Worm (Caenorhabditis elegans) whole organism, late embryonic: ENCODE data around the gene B0303.16.

ENCODE experiments used
- F13H6.1 ChIP-seq: sonication (generic microtip); optimal IDR thresholded peaks from 2 replicates; lab custom pipeline; 2016; ENCODE audit warnings: missing genetic modification characterization, missing compliant biosample characterization
- K09A11.1 ChIP-seq: sonication (generic microtip); optimal IDR thresholded peaks from 2 replicates; lab custom pipeline; 2017; ENCODE audit warnings: antibody characterized with exemption, mild to moderate bottlenecking, missing genetic modification characterization, missing compliant biosample characterization; ENCODE audit not compliant: insufficient read depth
- T23F11.4 ChIP-seq: fragments of 200-800 bp; sonication (Bioruptor generic); optimal IDR thresholded peaks from 2 replicates; lab custom pipeline; 2018; ENCODE audit warnings: mild to moderate bottlenecking, missing genetic modification characterization, missing compliant biosample characterization
- ama-1 ChIP-seq: fragments of 150-350 bp; optimal IDR thresholded peaks from 2 replicates; lab custom pipeline; 2014
- ceh-18 ChIP-seq: sonication (generic microtip); optimal IDR thresholded peaks from 2 replicates; lab custom pipeline; 2016; ENCODE audit warnings: missing genetic modification characterization, missing compliant biosample characterization
- ceh-19 ChIP-seq: fragments of 200-800 bp; sonication (Bioruptor generic); optimal IDR thresholded peaks from 2 replicates; lab custom pipeline; 2018; ENCODE audit warnings: mild to moderate bottlenecking, missing genetic modification characterization, missing compliant biosample characterization
- ceh-22 ChIP-seq: sonication (generic microtip); optimal IDR thresholded peaks from 2 replicates; lab custom pipeline; 2017; ENCODE audit warnings: missing biosample characterization, missing genetic modification characterization
- ceh-24 ChIP-seq: sonication (generic microtip); optimal IDR thresholded peaks from 2 replicates; lab custom pipeline; 2016; ENCODE audit warnings: mild to moderate bottlenecking, missing genetic modification characterization, missing compliant biosample characterization
- ceh-30 ChIP-seq: fragments of 150-350 bp; optimal IDR thresholded peaks from 2 replicates; lab custom pipeline; 2014; ENCODE audit warnings: missing biosample characterization, missing genetic modification characterization
- ceh-31 ChIP-seq: sonication (generic microtip); optimal IDR thresholded peaks from 2 replicates; lab custom pipeline; 2016; ENCODE audit warnings: missing genetic modification characterization, missing compliant biosample characterization
- ceh-34 ChIP-seq: sonication (generic microtip); optimal IDR thresholded peaks from 2 replicates; lab custom pipeline; 2016; ENCODE audit warnings: mild to moderate bottlenecking, missing genetic modification characterization, missing compliant biosample characterization
- ceh-9 ChIP-seq: sonication (generic microtip); optimal IDR thresholded peaks from 2 replicates; lab custom pipeline; 2016; ENCODE audit warnings: mild to moderate bottlenecking, missing genetic modification characterization, inconsistent platforms, missing compliant biosample characterization
- dmd-4 ChIP-seq: sonication (generic microtip); optimal IDR thresholded peaks from 2 replicates; lab custom pipeline; 2016; ENCODE audit warnings: borderline replicate concordance, missing genetic modification characterization, missing compliant biosample characterization
- dve-1 ChIP-seq: sonication (generic microtip); optimal IDR thresholded peaks from 2 replicates; lab custom pipeline; 2017; ENCODE audit warnings: antibody characterized with exemption, mild to moderate bottlenecking, missing genetic modification characterization, missing compliant biosample characterization
- elt-2 ChIP-seq: sonication (generic microtip); optimal IDR thresholded peaks from 2 replicates; lab custom pipeline; 2016; ENCODE audit warnings: missing genetic modification reagents, missing genetic modification characterization, missing compliant biosample characterization
- ets-4 ChIP-seq: sonication (generic microtip); optimal IDR thresholded peaks from 2 replicates; lab custom pipeline; 2016; ENCODE audit warnings: missing genetic modification characterization, missing compliant biosample characterization
- fax-1 ChIP-seq: sonication (generic microtip); optimal IDR thresholded peaks from 2 replicates; lab custom pipeline; 2016; ENCODE audit warnings: missing genotype, missing genetic modification characterization, missing compliant biosample characterization
- gmeb-2 ChIP-seq: sonication (generic microtip); optimal IDR thresholded peaks from 2 replicates; lab custom pipeline; 2016; ENCODE audit warnings: missing genetic modification characterization, inconsistent platforms, missing compliant biosample characterization
- hlh-13 ChIP-seq: fragments of 200-800 bp; sonication (Bioruptor generic); optimal IDR thresholded peaks from 2 replicates; lab custom pipeline; 2018; ENCODE audit warnings: mild to moderate bottlenecking, missing genetic modification characterization, missing compliant biosample characterization
- hlh-6 ChIP-seq: sonication (generic microtip); optimal IDR thresholded peaks from 2 replicates; lab custom pipeline; 2016; ENCODE audit warnings: missing genotype, missing genetic modification characterization, missing compliant biosample characterization
- hlh-8 ChIP-seq: sonication (generic microtip); optimal IDR thresholded peaks from 2 replicates; lab custom pipeline; 2016; ENCODE audit warnings: missing genotype, missing genetic modification characterization, missing compliant biosample characterization
- mec-3 ChIP-seq: sonication (generic microtip); optimal IDR thresholded peaks from 2 replicates; lab custom pipeline; 2016; ENCODE audit warnings: borderline replicate concordance, missing genetic modification characterization, missing compliant biosample characterization
- nfya-1 ChIP-seq: sonication (generic microtip); optimal IDR thresholded peaks from 2 replicates; lab custom pipeline; 2017; ENCODE audit warnings: missing genetic modification characterization, mild to moderate bottlenecking, missing compliant biosample characterization, antibody characterized with exemption, moderate library complexity
- nhr-11 ChIP-seq: fragments of 150-350 bp; optimal IDR thresholded peaks from 2 replicates; lab custom pipeline; 2014; ENCODE audit warnings: missing biosample characterization, missing genetic modification characterization
- nhr-232 ChIP-seq: sonication (generic microtip); optimal IDR thresholded peaks from 2 replicates; lab custom pipeline; 2016; ENCODE audit warnings: missing genetic modification characterization, missing compliant biosample characterization
- odd-2 ChIP-seq: sonication (generic microtip); optimal IDR thresholded peaks from 2 replicates; lab custom pipeline; 2017; ENCODE audit warnings: antibody characterized with exemption, mild to moderate bottlenecking, missing genetic modification characterization, missing compliant biosample characterization
- pat-9 ChIP-seq: fragments of 200-800 bp; sonication (Bioruptor generic); optimal IDR thresholded peaks from 2 replicates; lab custom pipeline; 2018; ENCODE audit warnings: mild to moderate bottlenecking, missing genetic modification characterization, moderate library complexity, missing compliant biosample characterization
- pqm-1 ChIP-seq: sonication (generic microtip); optimal IDR thresholded peaks from 2 replicates; lab custom pipeline; 2016; ENCODE audit warnings: missing genetic modification characterization, missing compliant biosample characterization
- pros-1 ChIP-seq: fragments of 150-350 bp; optimal IDR thresholded peaks from 2 replicates; lab custom pipeline; 2014; ENCODE audit warnings: missing biosample characterization, missing genetic modification reagents, missing genetic modification characterization
- sdc-2 ChIP-seq: sonication (generic microtip); optimal IDR thresholded peaks from 2 replicates; lab custom pipeline; 2016; ENCODE audit warnings: missing genotype, missing genetic modification characterization, missing compliant biosample characterization
- sox-2 ChIP-seq: fragments of 200-800 bp; sonication (Bioruptor generic); IDR thresholded peaks from 2 replicates; pipeline ENCODE4 v1.3.6; 2022; ENCODE audit warnings: missing genetic modification reagents, missing genetic modification characterization, missing compliant biosample characterization
- syd-9 ChIP-seq: sonication (generic microtip); optimal IDR thresholded peaks from 2 replicates; lab custom pipeline; 2016; ENCODE audit warnings: mild to moderate bottlenecking, missing genetic modification characterization, moderate library complexity, missing compliant biosample characterization
- tbx-2 ChIP-seq: sonication (generic microtip); optimal IDR thresholded peaks from 2 replicates; lab custom pipeline; 2016; ENCODE audit warnings: missing genetic modification characterization, missing compliant biosample characterization
- ttx-3 ChIP-seq: sonication (generic microtip); optimal IDR thresholded peaks from 2 replicates; lab custom pipeline; 2016; ENCODE audit warnings: missing genetic modification reagents, missing genetic modification characterization, missing compliant biosample characterization
- unc-3 ChIP-seq, 2 experiments: fragments of 200-800 bp in 1 of 2; sonication (Bioruptor generic) in 1 of 2; sonication (generic microtip) in 1 of 2; conservative IDR thresholded peaks in 1 of 2; optimal IDR thresholded peaks in 1 of 2; 2 replicates each; pipeline versions ENCODE4 v1.3.6 to Lab custom; 2016 to 2022; ENCODE audit warnings: missing compliant biosample characterization in 2 of 2, missing genetic modification characterization in 2 of 2, missing genetic modification reagents in 1 of 2
- unc-42 ChIP-seq: sonication (generic microtip); optimal IDR thresholded peaks from 2 replicates; lab custom pipeline; 2016; ENCODE audit warnings: missing genotype, missing genetic modification characterization, missing compliant biosample characterization
- unc-55 ChIP-seq: sonication (generic microtip); optimal IDR thresholded peaks from 2 replicates; lab custom pipeline; 2017; ENCODE audit warnings: missing biosample characterization, missing genetic modification reagents, missing genetic modification characterization
- zip-5 ChIP-seq: sonication (generic microtip); optimal IDR thresholded peaks from 2 replicates; lab custom pipeline; 2016; ENCODE audit warnings: missing genetic modification characterization, missing compliant biosample characterization
- ztf-16 ChIP-seq: sonication (generic microtip); optimal IDR thresholded peaks from 2 replicates; lab custom pipeline; 2017; ENCODE audit warnings: missing genetic modification characterization, missing compliant biosample characterization

The B0303.16 gene

DNA sequence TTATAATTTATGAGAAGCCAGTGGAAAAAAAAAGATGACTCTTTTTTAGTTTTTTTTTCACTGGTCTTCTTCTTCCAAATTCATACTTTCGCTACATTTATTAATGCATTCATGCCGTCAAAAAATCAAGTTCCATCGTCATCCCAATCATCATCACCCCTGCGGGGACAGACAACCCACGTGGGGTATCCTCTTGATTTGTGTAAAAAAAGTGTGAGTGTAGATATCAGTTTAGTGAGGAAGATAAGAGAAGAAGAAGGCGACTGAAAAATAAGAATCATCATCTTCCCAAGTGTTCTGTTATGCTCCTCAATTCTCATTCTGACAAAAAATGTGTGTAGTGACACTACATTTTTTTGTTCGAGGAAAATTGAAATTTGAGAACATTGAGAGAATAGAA is 27.1 kb downstream of the B0303.16 start:
- TF ChIP-seq ceh-18 (tag; lab: Kevin White, UChicago) (no peak), pqm-1 (tag; lab: Kevin White, UChicago) (no peak), nhr-11 (tag; lab: Kevin White, UChicago) (no peak), hlh-6 (tag; lab: Kevin White, UChicago) (no peak), ztf-16 (tag; lab: Kevin White, UChicago) (no peak), ceh-22 (tag; lab: Kevin White, UChicago) (no peak), sox-2 (no peak), hlh-8 (tag; lab: Kevin White, UChicago) (no peak), odd-2 (tag; lab: Kevin White, UChicago) (no peak), tbx-2 (tag; lab: Kevin White, UChicago) (no peak), ets-4 (tag; lab: Kevin White, UChicago) (no peak), hlh-13 (no peak), ceh-9 (tag; lab: Kevin White, UChicago) (no peak), T23F11.4 (GFP tag; lab: Kevin White, UChicago) (no peak), ama-1 (no peak), mec-3 (no peak), ceh-31 (no peak), ceh-24 (no peak), dmd-4 (tag; lab: Kevin White, UChicago) (no peak)
- TF ChIP-seq, all 69 proteins: peak for 0

DNA sequence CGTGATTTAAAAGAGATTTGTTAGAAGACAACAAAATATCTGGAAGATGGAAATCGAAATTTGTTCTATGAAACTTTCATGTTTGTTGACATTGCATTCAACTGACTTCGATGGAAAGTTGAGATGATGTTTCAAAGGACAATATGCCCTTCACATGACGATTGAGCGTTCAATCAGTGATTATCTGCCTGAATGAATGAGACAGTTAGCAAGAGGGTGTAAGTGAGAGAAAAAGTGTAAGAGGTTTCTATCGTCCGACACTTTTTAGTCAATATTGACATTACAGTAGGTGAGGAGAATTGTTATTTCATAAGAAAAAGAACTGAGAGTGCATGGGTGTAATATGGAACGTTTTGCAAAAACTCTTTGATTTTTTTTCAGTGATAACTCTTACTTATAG is 28.4 kb downstream of the B0303.16 start:
- TF ChIP-seq fax-1 (tag; lab: Kevin White, UChicago) (no peak), ceh-19 (GFP tag; lab: Kevin White, UChicago) (no peak), pros-1 (tag; lab: Kevin White, UChicago) (no peak), hlh-13 (no peak), syd-9 (no peak), zip-5 (tag; lab: Kevin White, UChicago) (no peak), nhr-11 (tag; lab: Kevin White, UChicago) (no peak), ceh-22 (tag; lab: Kevin White, UChicago) (no peak), dve-1 (no peak), gmeb-2 (tag; lab: Kevin White, UChicago) (no peak), tbx-2 (tag; lab: Kevin White, UChicago) (no peak), ceh-30 (tag; lab: Kevin White, UChicago) (no peak), nhr-232 (tag; lab: Kevin White, UChicago) (no peak), ttx-3 (tag; lab: Kevin White, UChicago) (no peak), nfya-1 (tag; lab: Kevin White, UChicago) (no peak), ama-1 (no peak), F13H6.1 (tag; lab: Kevin White, UChicago) (no peak), dmd-4 (tag; lab: Kevin White, UChicago) (no peak)

DNA sequence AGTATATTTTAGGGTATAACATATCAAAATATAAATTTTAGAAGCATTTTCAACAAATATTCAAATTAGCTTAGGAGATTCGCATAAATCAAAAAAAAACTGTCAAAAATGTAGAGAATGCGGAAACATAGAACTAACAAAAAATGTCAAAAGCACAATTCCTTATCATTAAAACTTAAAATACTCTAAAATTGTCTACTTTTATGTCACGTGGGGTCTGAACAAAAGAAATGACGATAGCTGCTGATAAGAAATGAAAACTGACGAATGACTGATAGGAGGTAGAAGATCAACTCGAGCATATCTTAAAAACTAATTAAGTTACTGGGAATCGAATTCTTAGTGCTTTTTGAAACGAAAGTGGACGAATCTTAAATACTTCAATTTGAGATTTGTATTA is 28.8 kb downstream of the B0303.16 start:
- TF ChIP-seq elt-2: peak; percentile 78
- no peak for TF ChIP-seq pat-9 (tag; lab: Kevin White, UChicago)
- no peak for TF ChIP-seq K09A11.1 (tag; lab: Kevin White, UChicago)
- TF ChIP-seq ceh-22 (tag; lab: Kevin White, UChicago): no peak
- TF ChIP-seq unc-3 (GFP tag; conservative IDR thresholded peaks at IDR 0.05; lab: Robert Waterston, UW): no peak
- no peak for TF ChIP-seq unc-3 (tag; optimal IDR thresholded peaks at IDR 0.05; lab: Kevin White, UChicago)
- no peak for TF ChIP-seq pqm-1 (tag; lab: Kevin White, UChicago)

DNA sequence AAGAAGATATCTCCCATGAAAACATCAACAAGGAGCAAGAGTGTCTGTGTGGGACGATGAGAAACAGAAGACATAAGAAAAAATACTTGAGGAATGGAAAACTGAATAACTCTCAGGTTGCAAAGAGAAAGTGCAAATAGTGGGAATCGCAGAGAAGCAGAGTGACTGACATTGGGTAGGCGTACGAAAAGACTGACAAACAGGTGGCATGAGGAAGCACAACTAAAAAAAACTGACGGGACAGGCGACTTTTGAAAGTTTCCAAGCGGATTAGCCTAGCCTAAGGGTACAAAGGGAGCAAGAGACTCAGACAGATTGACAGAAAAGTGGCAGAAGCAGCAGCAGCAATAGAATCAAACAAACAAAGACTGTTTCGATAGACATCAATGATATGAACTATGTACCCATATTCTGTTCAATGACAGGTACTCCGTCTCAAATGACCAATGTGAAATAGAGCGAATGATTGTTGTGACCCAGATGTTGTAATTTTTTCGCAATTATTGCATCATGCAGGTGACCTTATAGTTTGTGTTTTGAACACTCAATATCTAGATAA is 29.5 kb downstream of the B0303.16 start:
- TF ChIP-seq ceh-34 (tag; lab: Kevin White, UChicago): peak; percentile 15
- no peak for TF ChIP-seq sdc-2 (tag; lab: Kevin White, UChicago)
- TF ChIP-seq pros-1 (tag; lab: Kevin White, UChicago): no peak
- no peak for TF ChIP-seq unc-42 (tag; lab: Kevin White, UChicago)
- no peak for TF ChIP-seq hlh-8 (tag; lab: Kevin White, UChicago)
- no peak for TF ChIP-seq ztf-16 (tag; lab: Kevin White, UChicago)
- TF ChIP-seq ceh-18 (tag; lab: Kevin White, UChicago): peak; percentile 72
- TF ChIP-seq ceh-31: peak; percentile 2
- TF ChIP-seq unc-55: peak; percentile 2
- TF ChIP-seq, all 69 proteins: peak for 4
